Fruit fly (Drosophila melanogaster) whole organism, embryonic: Measurements from ENCODE around the gene CG34291.

Source experiments
- Atf3 ChIP-seq: fragments of 200-800 bp; sonication (Bioruptor generic); optimal IDR thresholded peaks from 3 replicates; lab custom pipeline; 2016; ENCODE audit warnings: missing biosample characterization, missing genetic modification characterization
- CG10543 ChIP-seq: fragments of 200-800 bp; sonication (Bioruptor generic); optimal IDR thresholded peaks from 3 replicates; lab custom pipeline; 2017; ENCODE audit warnings: missing biosample characterization, mild to moderate bottlenecking, missing genetic modification characterization, moderate library complexity
- CG10959 ChIP-seq: fragments of 200-800 bp; sonication (Bioruptor generic); IDR thresholded peaks from 2 replicates; pipeline ENCODE4 v1.3.6; 2022; ENCODE audit warnings: missing biosample characterization, missing genetic modification characterization
- CG12659 ChIP-seq: fragments of 200-800 bp; sonication (Bioruptor generic); optimal IDR thresholded peaks from 3 replicates; lab custom pipeline; 2017; ENCODE audit warnings: mild to moderate bottlenecking, missing biosample characterization, missing genetic modification reagents, missing genetic modification characterization
- CG12769 ChIP-seq: fragments of 200-800 bp; sonication (Bioruptor generic); optimal IDR thresholded peaks from 2 replicates; lab custom pipeline; 2019; ENCODE audit warnings: missing biosample characterization, mild to moderate bottlenecking, missing genetic modification characterization, moderate library complexity
- CG12942 ChIP-seq: fragments of 200-800 bp; sonication (Bioruptor generic); optimal IDR thresholded peaks from 3 replicates; lab custom pipeline; 2016; ENCODE audit warnings: missing biosample characterization, missing genetic modification characterization
- CG13296 ChIP-seq: fragments of 200-800 bp; sonication (Bioruptor generic); optimal IDR thresholded peaks from 3 replicates; lab custom pipeline; 2018; ENCODE audit warnings: missing biosample characterization, mild to moderate bottlenecking, missing genetic modification characterization
- CG13894 ChIP-seq: fragments of 200-800 bp; sonication (Bioruptor generic); optimal IDR thresholded peaks from 3 replicates; lab custom pipeline; 2018; ENCODE audit warnings: missing biosample characterization, mild to moderate bottlenecking, missing genetic modification characterization, moderate library complexity
- CG15269 ChIP-seq: fragments of 200-800 bp; sonication (Bioruptor generic); optimal IDR thresholded peaks from 2 replicates; lab custom pipeline; 2018; ENCODE audit warnings: missing biosample characterization, mild to moderate bottlenecking, missing genetic modification characterization, moderate library complexity
- CG2120 ChIP-seq: fragments of 200-800 bp; sonication (Bioruptor generic); optimal IDR thresholded peaks from 3 replicates; lab custom pipeline; 2016; ENCODE audit warnings: missing biosample characterization, missing genetic modification characterization
- CG30403 ChIP-seq: fragments of 200-800 bp; sonication (Bioruptor generic); optimal IDR thresholded peaks from 3 replicates; lab custom pipeline; 2016; ENCODE audit warnings: missing biosample characterization, missing genetic modification characterization
- CG33213 ChIP-seq: fragments of 200-800 bp; sonication (Bioruptor generic); optimal IDR thresholded peaks from 3 replicates; lab custom pipeline; 2016; ENCODE audit warnings: missing biosample characterization, missing genetic modification characterization
- CG4820 ChIP-seq: fragments of 200-800 bp; sonication (Bioruptor generic); optimal IDR thresholded peaks from 3 replicates; lab custom pipeline; 2016; ENCODE audit warnings: missing biosample characterization, missing genetic modification characterization
- CG8290 ChIP-seq, 3 experiments: fragments of 200-800 bp; sonication (Bioruptor generic); optimal IDR thresholded peaks; 2 replicates each; lab custom pipeline; 2016 to 2019; ENCODE audit warnings: missing biosample characterization in 3 of 3, missing genetic modification characterization in 3 of 3, mild to moderate bottlenecking in 2 of 3, moderate library complexity in 1 of 3
- CG9215 ChIP-seq: fragments of 200-800 bp; sonication (Bioruptor generic); IDR thresholded peaks from 2 replicates; pipeline ENCODE4 v1.3.6; 2022; ENCODE audit warnings: missing biosample characterization, missing genetic modification characterization
- Drgx ChIP-seq: fragments of 200-800 bp; sonication (Bioruptor generic); IDR thresholded peaks from 2 replicates; pipeline ENCODE4 v1.3.6; 2022; ENCODE audit warnings: missing biosample characterization, missing genetic modification characterization
- E2f1 ChIP-seq: fragments of 200-800 bp; sonication (Bioruptor generic); IDR thresholded peaks from 2 replicates; pipeline ENCODE4 v1.3.6; 2022; ENCODE audit warnings: missing biosample characterization, missing genetic modification characterization
- Elba2 ChIP-seq: fragments of 200-800 bp; sonication (Bioruptor generic); optimal IDR thresholded peaks from 3 replicates; lab custom pipeline; 2016; ENCODE audit warnings: missing biosample characterization, missing genetic modification characterization
- Fer1 ChIP-seq: fragments of 200-800 bp; sonication (Bioruptor generic); optimal IDR thresholded peaks from 2 replicates; lab custom pipeline; 2017; ENCODE audit warnings: missing biosample characterization, mild to moderate bottlenecking, missing genetic modification characterization
- GATAe ChIP-seq: fragments of 200-800 bp; sonication (Bioruptor generic); conservative IDR thresholded peaks from 2 replicates; pipeline ENCODE4 v1.3.6; 2022; ENCODE audit warnings: missing biosample characterization, missing genetic modification characterization
- H15 ChIP-seq: fragments of 200-800 bp; sonication (Bioruptor generic); IDR thresholded peaks from 3 replicates; pipeline ENCODE4 v1.3.6; 2022; ENCODE audit warnings: missing biosample characterization, missing genetic modification characterization
- HLH3B ChIP-seq: fragments of 200-800 bp; sonication (Bioruptor generic); IDR thresholded peaks from 2 replicates; pipeline ENCODE4 v1.3.6; 2022; ENCODE audit warnings: missing biosample characterization, missing genetic modification characterization
- HmgZ ChIP-seq: fragments of 200-800 bp; sonication (Bioruptor generic); optimal IDR thresholded peaks from 2 replicates; lab custom pipeline; 2018; ENCODE audit warnings: missing biosample characterization, mild to moderate bottlenecking, missing genetic modification characterization
- Hmr ChIP-seq: fragments of 200-800 bp; sonication (Bioruptor generic); optimal IDR thresholded peaks from 3 replicates; lab custom pipeline; 2017; ENCODE audit warnings: mild to moderate bottlenecking, missing biosample characterization, missing genetic modification reagents, missing genetic modification characterization
- MTF-1 ChIP-seq: fragments of 200-800 bp; sonication (Bioruptor generic); optimal IDR thresholded peaks from 2 replicates; lab custom pipeline; 2018; ENCODE audit warnings: missing biosample characterization, mild to moderate bottlenecking, missing genetic modification characterization, borderline replicate concordance
- Max ChIP-seq: fragments of 200-800 bp; sonication (Bioruptor generic); optimal IDR thresholded peaks from 2 replicates; lab custom pipeline; 2016; ENCODE audit warnings: missing biosample characterization, mild to moderate bottlenecking, missing genetic modification characterization
- bowl ChIP-seq: fragments of 200-800 bp; sonication (Bioruptor generic); IDR thresholded peaks from 2 replicates; pipeline ENCODE4 v1.3.6; 2022; ENCODE audit warnings: missing biosample characterization, missing genetic modification characterization
- bsh ChIP-seq, 2 experiments: fragments of 200-800 bp; sonication (Bioruptor generic); optimal IDR thresholded peaks; 2 replicates each; lab custom pipeline; 2017 to 2018; ENCODE audit warnings: mild to moderate bottlenecking in 2 of 2, missing biosample characterization in 2 of 2, missing genetic modification characterization in 2 of 2, moderate library complexity in 1 of 2
- chinmo ChIP-seq: fragments of 200-800 bp; sonication (Bioruptor generic); IDR thresholded peaks from 4 replicates; pipeline ENCODE4 v1.3.6; 2022; ENCODE audit warnings: missing biosample characterization, missing genetic modification characterization; ENCODE audit not compliant: partially characterized antibody
- ci ChIP-seq: fragments of 200-800 bp; sonication (Bioruptor generic); IDR thresholded peaks from 3 replicates; pipeline ENCODE4 v1.3.6; 2022; ENCODE audit warnings: missing biosample characterization, missing genetic modification characterization
- dmrt99B ChIP-seq: fragments of 200-800 bp; sonication (Bioruptor generic); optimal IDR thresholded peaks from 2 replicates; lab custom pipeline; 2018; ENCODE audit warnings: missing biosample characterization, mild to moderate bottlenecking, missing genetic modification characterization, moderate library complexity
- dpn ChIP-seq, 2 experiments: fragments of 200-800 bp; sonication (Bioruptor generic); optimal IDR thresholded peaks; 3 replicates each; lab custom pipeline; 2016; ENCODE audit warnings: missing biosample characterization in 2 of 2, missing genetic modification characterization in 2 of 2
- hkb ChIP-seq, 2 experiments: fragments of 200-800 bp in 1 of 2; fragments of >200 bp in 1 of 2; sonication (Bioruptor generic) in 1 of 2; IDR thresholded peaks in 1 of 2; optimal IDR thresholded peaks in 1 of 2; 2 replicates each; pipeline versions ENCODE4 v1.3.6 to Lab custom; 2017 to 2022; ENCODE audit warnings: missing biosample characterization in 1 of 2, missing genetic modification characterization in 1 of 2
- ind ChIP-seq: fragments of 200-800 bp; sonication (Bioruptor generic); optimal IDR thresholded peaks from 3 replicates; lab custom pipeline; 2016; ENCODE audit warnings: missing biosample characterization, missing genetic modification characterization
- inv ChIP-seq: fragments of 200-800 bp; sonication (Bioruptor generic); IDR thresholded peaks from 2 replicates; pipeline ENCODE4 v1.3.6; 2022; ENCODE audit warnings: missing biosample characterization, missing genetic modification characterization; ENCODE audit not compliant: partially characterized antibody
- lmd ChIP-seq: fragments of 200-800 bp; sonication (Bioruptor generic); IDR thresholded peaks from 2 replicates; pipeline ENCODE4 v1.3.6; 2022; ENCODE audit warnings: missing biosample characterization, missing genetic modification characterization
- oc ChIP-seq: fragments of 200-800 bp; sonication (Bioruptor generic); optimal IDR thresholded peaks from 2 replicates; lab custom pipeline; 2018; ENCODE audit warnings: missing biosample characterization, mild to moderate bottlenecking, missing genetic modification characterization, moderate library complexity
- pho ChIP-seq: fragments of 200-800 bp; sonication (Bioruptor generic); optimal IDR thresholded peaks from 2 replicates; lab custom pipeline; 2016; ENCODE audit warnings: missing biosample characterization, missing genetic modification characterization
- yki ChIP-seq: fragments of >200 bp; optimal IDR thresholded peaks from 3 replicates; lab custom pipeline; 2018
- zfh1 ChIP-seq: fragments of 200-800 bp; sonication (Bioruptor generic); IDR thresholded peaks from 3 replicates; pipeline ENCODE4 v1.3.6; 2022; ENCODE audit warnings: missing biosample characterization, missing genetic modification characterization

CG34291 gene

DNA sequence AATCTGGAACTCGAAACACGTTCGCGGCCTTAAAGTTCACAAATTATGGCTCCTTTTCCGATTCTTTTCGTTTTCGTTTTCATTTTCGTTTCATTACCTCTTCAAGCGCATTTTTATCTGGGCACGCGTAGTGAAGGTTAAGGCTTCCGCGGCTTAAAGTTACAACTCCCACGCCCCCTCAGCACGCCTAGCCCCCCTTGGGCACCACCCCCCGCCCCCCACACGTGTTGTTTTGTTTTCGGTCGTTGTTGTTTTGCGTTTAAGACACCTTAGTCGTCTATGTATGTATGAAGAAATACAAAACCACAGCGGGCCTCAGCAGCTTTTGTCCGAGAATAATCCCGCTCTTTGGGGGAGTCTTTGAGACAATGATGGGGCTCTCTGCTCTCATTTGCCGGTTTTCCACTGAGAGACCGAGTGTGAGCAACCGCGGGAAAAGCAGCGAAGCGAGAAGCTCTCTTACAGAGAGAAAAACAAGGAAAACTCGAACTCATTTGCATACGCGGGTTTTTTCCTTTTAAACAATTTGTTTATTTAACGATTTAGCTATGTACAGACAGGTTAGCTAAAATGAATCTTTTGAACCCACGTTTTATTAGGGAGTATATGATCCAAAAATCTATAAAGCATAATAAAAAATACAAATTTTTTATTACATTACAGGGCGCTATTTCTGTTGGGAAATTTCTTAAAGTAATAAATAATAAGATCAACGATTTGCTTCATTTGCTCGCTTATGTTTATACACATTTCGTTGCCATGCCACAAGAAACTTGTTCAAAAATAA, 36.8 kb upstream of the CG34291 start (continued):
- TF ChIP-seq CG30403 (GFP tag; lab: Kevin White, UChicago) (peak; percentile 22), inv (GFP tag; lab: Robert Waterston, UW) (no peak), CG13894 (tag; lab: Kevin White, UChicago) (peak; percentile 46), oc (tag; lab: Kevin White, UChicago) (peak; percentile 3), H15 (GFP tag; lab: Robert Waterston, UW) (no peak), bowl (GFP tag; lab: Robert Waterston, UW) (no peak), yki (lab: Kevin White, UChicago) (peak; percentile 2), pho (no peak), dpn (GFP tag; optimal IDR thresholded peaks at IDR 0.05; lab: Kevin White, UChicago) (peak in 1 of 2 experiments; percentile 22), CG15269 (tag; lab: Kevin White, UChicago) (peak; percentile 39), CG13296 (GFP tag; lab: Kevin White, UChicago) (no peak), E2f1 (peak; percentile 36), hkb (optimal IDR thresholded peaks at IDR 0.05; lab: Kevin White, UChicago) (no peak), hkb (GFP tag; IDR thresholded peaks at IDR 0.05; lab: Robert Waterston, UW) (peak; percentile 44; the same call in 1 of the 2 replicates), CG8290 (GFP tag; optimal IDR thresholded peaks at IDR 0.05; lab: Kevin White, UChicago) (no peak), CG8290 (tag; optimal IDR thresholded peaks at IDR 0.05; lab: Kevin White, UChicago) (no peak), MTF-1 (no peak), CG12769 (no peak), lmd (0 out of 2 replicates have a peak, but pooled peaks have one; percentile 36), CG2120 (GFP tag; lab: Kevin White, UChicago) (peak; percentile 17), ci (peak; percentile 45; the same call in 1 of the 3 replicates), bsh (GFP tag; optimal IDR thresholded peaks at IDR 0.05; lab: Kevin White, UChicago) (no peak), HLH3B (GFP tag; lab: Robert Waterston, UW) (peak; percentile 15; the same call in 1 of the 2 replicates), CG33213 (GFP tag; lab: Kevin White, UChicago) (no peak), Max (GFP tag; lab: Kevin White, UChicago) (peak; percentile 21), HmgZ (no peak), chinmo (GFP tag; lab: Robert Waterston, UW) (peak; percentile 79; the same call in 2 of the 4 replicates), Fer1 (GFP tag; lab: Kevin White, UChicago) (peak; percentile 45), CG12659 (GFP tag; lab: Kevin White, UChicago) (peak; percentile 42), CG12942 (no peak), dmrt99B (tag; lab: Kevin White, UChicago) (peak; percentile 58), Hmr (peak; percentile 30), Atf3 (GFP tag; lab: Kevin White, UChicago) (no peak), Drgx (peak; percentile 59), zfh1 (peak; percentile 21; the same call in 1 of the 3 replicates), GATAe (no peak), CG4820 (peak; percentile 15), ind (GFP tag; lab: Kevin White, UChicago) (peak; percentile 35), CG10959 (GFP tag; lab: Robert Waterston, UW) (no peak), CG9215 (GFP tag; lab: Robert Waterston, UW) (no peak), CG10543 (peak; percentile 26), Elba2 (GFP tag; lab: Kevin White, UChicago) (no peak)
